Fruit fly (Drosophila melanogaster) whole organism, prepupa: Measurements from ENCODE around the gene wit.

Source experiments
- Blimp-1 ChIP-seq: fragments of 200-800 bp; sonication (Bioruptor generic); optimal IDR thresholded peaks from 3 replicates; lab custom pipeline; 2017; ENCODE audit warnings: missing biosample characterization, missing genetic modification characterization, mild to moderate bottlenecking, moderate library complexity, missing genetic modification reagents
- CG10669 ChIP-seq: fragments of 200-800 bp; sonication (Bioruptor generic); optimal IDR thresholded peaks from 3 replicates; lab custom pipeline; 2018; ENCODE audit warnings: missing biosample characterization, mild to moderate bottlenecking, missing genetic modification characterization, moderate library complexity
- CG11294 ChIP-seq: fragments of 200-800 bp; sonication (Bioruptor generic); IDR thresholded peaks from 2 replicates; pipeline ENCODE4 v1.3.6; 2022; ENCODE audit warnings: missing biosample characterization, missing genetic modification characterization
- CG11762 ChIP-seq: fragments of 200-800 bp; sonication (Bioruptor generic); optimal IDR thresholded peaks from 3 replicates; lab custom pipeline; 2016; ENCODE audit warnings: missing biosample characterization, missing genetic modification characterization; ENCODE audit not compliant: insufficient read depth
- CG11902 ChIP-seq: fragments of 200-800 bp; sonication (Bioruptor generic); optimal IDR thresholded peaks from 3 replicates; lab custom pipeline; 2016; ENCODE audit warnings: missing biosample characterization, missing genetic modification characterization
- CG15336 ChIP-seq: fragments of 200-800 bp; sonication (Bioruptor generic); IDR thresholded peaks from 2 replicates; pipeline ENCODE4 v1.3.6; 2022; ENCODE audit warnings: missing biosample characterization, missing genetic modification characterization
- CG1621 ChIP-seq: fragments of 200-800 bp; sonication (Bioruptor generic); optimal IDR thresholded peaks from 3 replicates; lab custom pipeline; 2018; ENCODE audit warnings: missing biosample characterization, mild to moderate bottlenecking, missing genetic modification characterization
- CG3032 ChIP-seq: fragments of 200-800 bp; optimal IDR thresholded peaks from 2 replicates; lab custom pipeline; 2019; ENCODE audit warnings: missing biosample characterization, mild to moderate bottlenecking, missing genetic modification characterization, moderate library complexity
- CG31627 ChIP-seq: fragments of 200-800 bp; sonication (Bioruptor generic); optimal IDR thresholded peaks from 3 replicates; lab custom pipeline; 2016; ENCODE audit warnings: missing biosample characterization, missing genetic modification characterization
- CG32006 ChIP-seq: fragments of 200-800 bp; sonication (Bioruptor generic); optimal IDR thresholded peaks from 3 replicates; lab custom pipeline; 2017; ENCODE audit warnings: missing biosample characterization, mild to moderate bottlenecking, missing genetic modification characterization
- CG34406 ChIP-seq: fragments of 200-800 bp; sonication (Bioruptor generic); optimal IDR thresholded peaks from 3 replicates; lab custom pipeline; 2016; ENCODE audit warnings: missing biosample characterization, missing genetic modification characterization
- CG3919 ChIP-seq: fragments of 200-800 bp; sonication (Bioruptor generic); optimal IDR thresholded peaks from 3 replicates; lab custom pipeline; 2016; ENCODE audit warnings: missing biosample characterization, missing genetic modification characterization
- CG4318 ChIP-seq: fragments of 200-800 bp; sonication (Bioruptor generic); optimal IDR thresholded peaks from 3 replicates; lab custom pipeline; 2017; ENCODE audit warnings: missing biosample characterization, mild to moderate bottlenecking, missing genetic modification characterization
- CG6163 ChIP-seq: fragments of 200-800 bp; sonication (Bioruptor generic); IDR thresholded peaks from 3 replicates; pipeline ENCODE4 v1.3.6; 2022; ENCODE audit warnings: missing biosample characterization, missing genetic modification characterization
- CG6792 ChIP-seq: fragments of 200-800 bp; sonication (Bioruptor generic); optimal IDR thresholded peaks from 3 replicates; lab custom pipeline; 2016; ENCODE audit warnings: missing biosample characterization, missing genetic modification characterization
- CG6808 ChIP-seq: fragments of 200-800 bp; sonication (Bioruptor generic); optimal IDR thresholded peaks from 3 replicates; lab custom pipeline; 2017; ENCODE audit warnings: missing biosample characterization, missing genetic modification characterization, mild to moderate bottlenecking, moderate library complexity, missing genetic modification reagents
- CG6854 ChIP-seq: fragments of 200-800 bp; sonication (Bioruptor generic); optimal IDR thresholded peaks from 2 replicates; lab custom pipeline; 2017; ENCODE audit warnings: missing biosample characterization, mild to moderate bottlenecking, missing genetic modification characterization
- CG7368 ChIP-seq: fragments of 200-800 bp; sonication (Bioruptor generic); optimal IDR thresholded peaks from 3 replicates; lab custom pipeline; 2016; ENCODE audit warnings: missing biosample characterization, missing genetic modification characterization
- CG8119 ChIP-seq: fragments of 200-800 bp; sonication (Bioruptor generic); IDR thresholded peaks from 3 replicates; pipeline ENCODE4 v1.3.6; 2022; ENCODE audit warnings: missing biosample characterization, missing genetic modification characterization
- CG8632 ChIP-seq: fragments of 200-800 bp; sonication (Bioruptor generic); optimal IDR thresholded peaks from 3 replicates; lab custom pipeline; 2016; ENCODE audit warnings: missing biosample characterization, missing genetic modification characterization
- CG9139 ChIP-seq: fragments of 200-800 bp; sonication (Bioruptor generic); optimal IDR thresholded peaks from 3 replicates; lab custom pipeline; 2017; ENCODE audit warnings: missing biosample characterization, mild to moderate bottlenecking, missing genetic modification characterization
- Eip78C ChIP-seq: fragments of 200-800 bp; sonication (Bioruptor generic); peaks from one replicate; lab custom pipeline; 2016; ENCODE audit warnings: missing biosample characterization, missing genetic modification characterization
- Eip93F ChIP-seq: fragments of 200-800 bp; sonication (Bioruptor generic); optimal IDR thresholded peaks from 2 replicates; lab custom pipeline; 2016; ENCODE audit warnings: missing biosample characterization, mild to moderate bottlenecking, missing genetic modification characterization
- Ets21C ChIP-seq: fragments of 200-800 bp; sonication (Bioruptor generic); optimal IDR thresholded peaks from 3 replicates; lab custom pipeline; 2016; ENCODE audit warnings: missing biosample characterization, missing genetic modification characterization
- Ets96B ChIP-seq: fragments of 200-800 bp; optimal IDR thresholded peaks from 2 replicates; lab custom pipeline; 2019; ENCODE audit warnings: missing biosample characterization, mild to moderate bottlenecking, missing genetic modification characterization, moderate library complexity
- Hr38 ChIP-seq: sonication (Bioruptor generic); optimal IDR thresholded peaks from 2 replicates; lab custom pipeline; 2016; ENCODE audit warnings: missing biosample characterization, missing genetic modification characterization
- Hr39 ChIP-seq: fragments of 200-800 bp; sonication (Bioruptor generic); optimal IDR thresholded peaks from 2 replicates; lab custom pipeline; 2016; ENCODE audit warnings: missing biosample characterization, missing genetic modification characterization
- Hr4 ChIP-seq: fragments of 200-800 bp; sonication (Bioruptor generic); optimal IDR thresholded peaks from 3 replicates; lab custom pipeline; 2016; ENCODE audit warnings: missing biosample characterization, missing genetic modification characterization
- Lpt ChIP-seq: fragments of 200-800 bp; sonication (Bioruptor generic); optimal IDR thresholded peaks from 3 replicates; lab custom pipeline; 2016; ENCODE audit warnings: missing biosample characterization, missing genetic modification characterization
- Met ChIP-seq: fragments of 200-800 bp; sonication (Bioruptor generic); optimal IDR thresholded peaks from 3 replicates; lab custom pipeline; 2016; ENCODE audit warnings: missing biosample characterization, missing genetic modification characterization
- OdsH ChIP-seq: fragments of 200-800 bp; sonication (Bioruptor generic); optimal IDR thresholded peaks from 3 replicates; lab custom pipeline; 2016; ENCODE audit warnings: missing biosample characterization, missing genetic modification characterization
- Smox ChIP-seq: fragments of 200-800 bp; sonication (Bioruptor generic); optimal IDR thresholded peaks from 3 replicates; lab custom pipeline; 2016; ENCODE audit warnings: missing biosample characterization, missing genetic modification characterization
- Sox102F ChIP-seq: fragments of 200-800 bp; sonication (Bioruptor generic); optimal IDR thresholded peaks from 2 replicates; lab custom pipeline; 2016; ENCODE audit warnings: missing biosample characterization, mild to moderate bottlenecking, missing genetic modification characterization
- Sox14 ChIP-seq: fragments of 200-800 bp; sonication (Bioruptor generic); optimal IDR thresholded peaks from 3 replicates; lab custom pipeline; 2016; ENCODE audit warnings: missing biosample characterization, missing genetic modification characterization
- achi ChIP-seq: fragments of 200-800 bp; sonication (Bioruptor generic); optimal IDR thresholded peaks from 3 replicates; lab custom pipeline; 2016; ENCODE audit warnings: missing biosample characterization, missing genetic modification characterization
- acj6 ChIP-seq: fragments of 200-800 bp; sonication (Bioruptor generic); optimal IDR thresholded peaks from 3 replicates; lab custom pipeline; 2016; ENCODE audit warnings: missing biosample characterization, missing genetic modification characterization
- cyc ChIP-seq: fragments of 200-800 bp; sonication (Bioruptor generic); optimal IDR thresholded peaks from 3 replicates; lab custom pipeline; 2016; ENCODE audit warnings: missing biosample characterization, missing genetic modification characterization
- dac ChIP-seq: fragments of 200-800 bp; sonication (Bioruptor generic); optimal IDR thresholded peaks from 2 replicates; lab custom pipeline; 2017; ENCODE audit warnings: missing biosample characterization, mild to moderate bottlenecking, missing genetic modification characterization
- dsx ChIP-seq: fragments of 200-800 bp; optimal IDR thresholded peaks from 3 replicates; lab custom pipeline; 2019; ENCODE audit warnings: missing biosample characterization, mild to moderate bottlenecking, missing genetic modification characterization, moderate library complexity; ENCODE audit not compliant: poor library complexity, severe bottlenecking
- eg ChIP-seq: fragments of 200-800 bp; sonication (Bioruptor generic); IDR thresholded peaks from 3 replicates; pipeline ENCODE4 v1.3.6; 2022; ENCODE audit warnings: missing biosample characterization, missing genetic modification characterization
- fd85E ChIP-seq: fragments of 200-800 bp; sonication (Bioruptor generic); optimal IDR thresholded peaks from 3 replicates; lab custom pipeline; 2016; ENCODE audit warnings: missing biosample characterization, missing genetic modification characterization
- fkh ChIP-seq: fragments of 200-800 bp; sonication (Bioruptor generic); optimal IDR thresholded peaks from 3 replicates; lab custom pipeline; 2017; ENCODE audit warnings: missing biosample characterization, mild to moderate bottlenecking, missing genetic modification characterization, moderate library complexity
- net ChIP-seq: fragments of 200-800 bp; sonication (Bioruptor generic); optimal IDR thresholded peaks from 3 replicates; lab custom pipeline; 2016; ENCODE audit warnings: missing biosample characterization, missing genetic modification characterization
- pdm3 ChIP-seq: fragments of 200-800 bp; sonication (Bioruptor generic); optimal IDR thresholded peaks from 3 replicates; lab custom pipeline; 2016; ENCODE audit warnings: missing biosample characterization, missing genetic modification characterization
- salr ChIP-seq, 2 experiments: fragments of 200-800 bp; sonication (Bioruptor generic); optimal IDR thresholded peaks; 3 replicates each; lab custom pipeline; 2016 to 2018; ENCODE audit warnings: missing biosample characterization in 2 of 2, missing genetic modification characterization in 2 of 2, mild to moderate bottlenecking in 1 of 2
- spab ChIP-seq: fragments of 200-800 bp; sonication (Bioruptor generic); optimal IDR thresholded peaks from 2 replicates; lab custom pipeline; 2017; ENCODE audit warnings: missing biosample characterization, mild to moderate bottlenecking, missing genetic modification characterization, missing genetic modification reagents
- ss ChIP-seq, 2 experiments: fragments of 200-800 bp; sonication (Bioruptor generic); optimal IDR thresholded peaks; 2 replicates in 1 of 2; 3 replicates in 1 of 2; lab custom pipeline; 2017 to 2018; ENCODE audit warnings: mild to moderate bottlenecking in 2 of 2, missing biosample characterization in 2 of 2, missing genetic modification characterization in 2 of 2, moderate library complexity in 1 of 2
- svp ChIP-seq: fragments of 200-800 bp; sonication (Bioruptor generic); peaks from one replicate; lab custom pipeline; 2016; ENCODE audit warnings: missing biosample characterization, missing genetic modification characterization
- vri ChIP-seq: fragments of 200-800 bp; sonication (Bioruptor generic); optimal IDR thresholded peaks from 3 replicates; lab custom pipeline; 2016; ENCODE audit warnings: missing biosample characterization, mild to moderate bottlenecking, missing genetic modification characterization

The wit gene

dm6 chr3L:4108072-4108843, 36.7 kb upstream of the wit start, which contains the start of gene Ack:
TSS of gene Ack (plus strand) at chr3L:4108186.
- no peak for TF ChIP-seq CG10669
- TF ChIP-seq ss (GFP tag; optimal IDR thresholded peaks at IDR 0.05; lab: Kevin White, UChicago) = peak; percentile 41 to 49
- TF ChIP-seq CG15336 (GFP tag; lab: Robert Waterston, UW) = no peak; the same call in 1 of the 2 replicates
- TF ChIP-seq Sox102F = no peak
- peak; percentile 17 for TF ChIP-seq vri
- TF ChIP-seq Eip78C (GFP tag; lab: Kevin White, UChicago) = peak; percentile 56
- peak; percentile 28 for TF ChIP-seq CG1621
- TF ChIP-seq fkh (GFP tag; lab: Kevin White, UChicago) = peak; percentile 93
- 0 out of 3 replicates have a peak, but pooled peaks have one; percentile 9 for TF ChIP-seq CG6163 (GFP tag; lab: Robert Waterston, UW)
- TF ChIP-seq spab = no peak
- TF ChIP-seq Sox14 (GFP tag; lab: Kevin White, UChicago) = peak; percentile 54
- TF ChIP-seq svp = peak; percentile 15

dm6 chr3L:4107120-4107519, 35.6 kb upstream of the wit start:
- TF ChIP-seq CG3032 (no peak), fkh (GFP tag; lab: Kevin White, UChicago) (no peak), CG6854 (no peak), Hr38 (GFP tag; lab: Kevin White, UChicago) (no peak), dsx (GFP tag; lab: Kevin White, UChicago) (no peak), Met (no peak), Ets96B (tag; lab: Kevin White, UChicago) (no peak), CG1621 (no peak), Sox102F (no peak), CG11902 (GFP tag; lab: Kevin White, UChicago) (no peak), fd85E (GFP tag; lab: Kevin White, UChicago) (no peak), CG8119 (GFP tag; lab: Robert Waterston, UW) (no peak), CG11762 (no peak), Sox14 (GFP tag; lab: Kevin White, UChicago) (no peak), CG31627 (no peak), Lpt (no peak), ss (GFP tag; optimal IDR thresholded peaks at IDR 0.05; lab: Kevin White, UChicago) (peak in 1 of 2 experiments; percentile 20), Eip93F (GFP tag; lab: Kevin White, UChicago) (peak; percentile 51), CG6792 (GFP tag; lab: Kevin White, UChicago) (no peak), dac (GFP tag; lab: Kevin White, UChicago) (no peak), acj6 (no peak), salr (GFP tag; optimal IDR thresholded peaks at IDR 0.05; lab: Kevin White, UChicago) (no peak), OdsH (GFP tag; lab: Kevin White, UChicago) (no peak), CG9139 (GFP tag; lab: Kevin White, UChicago) (no peak), cyc (GFP tag; lab: Kevin White, UChicago) (no peak), CG6808 (GFP tag; lab: Kevin White, UChicago) (no peak), achi (no peak), CG3919 (no peak), Hr4 (GFP tag; lab: Kevin White, UChicago) (no peak), CG8632 (GFP tag; lab: Kevin White, UChicago) (no peak), Hr39 (GFP tag; lab: Kevin White, UChicago) (no peak), CG4318 (no peak), Blimp-1 (GFP tag; lab: Kevin White, UChicago) (no peak), CG11294 (GFP tag; lab: Robert Waterston, UW) (no peak), net (GFP tag; lab: Kevin White, UChicago) (no peak), CG6163 (GFP tag; lab: Robert Waterston, UW) (no peak), Smox (GFP tag; lab: Kevin White, UChicago) (no peak), Ets21C (GFP tag; lab: Kevin White, UChicago) (no peak), CG34406 (GFP tag; lab: Kevin White, UChicago) (no peak), eg (no peak), CG7368 (GFP tag; lab: Kevin White, UChicago) (no peak), CG32006 (GFP tag; lab: Kevin White, UChicago) (no peak), pdm3 (GFP tag; lab: Kevin White, UChicago) (no peak), svp (peak; percentile 77)
